Worm (Caenorhabditis elegans) whole organism, late embryonic: ENCODE measurements around the gene C31H2.14.

Experiments used
- F13H6.1 ChIP-seq: sonication (generic microtip); optimal IDR thresholded peaks from 2 replicates; lab custom pipeline; 2016; ENCODE audit warnings: missing genetic modification characterization, missing compliant biosample characterization
- K09A11.1 ChIP-seq: sonication (generic microtip); optimal IDR thresholded peaks from 2 replicates; lab custom pipeline; 2017; ENCODE audit warnings: antibody characterized with exemption, mild to moderate bottlenecking, missing genetic modification characterization, missing compliant biosample characterization; ENCODE audit not compliant: insufficient read depth
- Y22D7AL.16 ChIP-seq: sonication (generic microtip); optimal IDR thresholded peaks from 2 replicates; lab custom pipeline; 2016; ENCODE audit warnings: missing genetic modification characterization, missing compliant biosample characterization
- ama-1 ChIP-seq: fragments of 150-350 bp; optimal IDR thresholded peaks from 2 replicates; lab custom pipeline; 2014
- ceh-14 ChIP-seq: sonication (generic microtip); optimal IDR thresholded peaks from 2 replicates; lab custom pipeline; 2016; ENCODE audit warnings: missing genotype, missing genetic modification characterization, missing compliant biosample characterization
- ceh-18 ChIP-seq: sonication (generic microtip); optimal IDR thresholded peaks from 2 replicates; lab custom pipeline; 2016; ENCODE audit warnings: missing genetic modification characterization, missing compliant biosample characterization
- ceh-19 ChIP-seq: fragments of 200-800 bp; sonication (Bioruptor generic); optimal IDR thresholded peaks from 2 replicates; lab custom pipeline; 2018; ENCODE audit warnings: mild to moderate bottlenecking, missing genetic modification characterization, missing compliant biosample characterization
- ceh-2 ChIP-seq: sonication (generic microtip); optimal IDR thresholded peaks from 2 replicates; lab custom pipeline; 2016; ENCODE audit warnings: missing genotype, missing genetic modification characterization, missing compliant biosample characterization
- ceh-31 ChIP-seq: sonication (generic microtip); optimal IDR thresholded peaks from 2 replicates; lab custom pipeline; 2016; ENCODE audit warnings: missing genetic modification characterization, missing compliant biosample characterization
- ceh-34 ChIP-seq: sonication (generic microtip); optimal IDR thresholded peaks from 2 replicates; lab custom pipeline; 2016; ENCODE audit warnings: mild to moderate bottlenecking, missing genetic modification characterization, missing compliant biosample characterization
- ceh-45 ChIP-seq: fragments of 200-800 bp; sonication (Bioruptor generic); IDR thresholded peaks from 2 replicates; pipeline ENCODE4 v1.3.6; 2022; ENCODE audit warnings: missing genetic modification reagents, missing genetic modification characterization, missing compliant biosample characterization
- ceh-48 ChIP-seq: sonication (generic microtip); optimal IDR thresholded peaks from 2 replicates; lab custom pipeline; 2016; ENCODE audit warnings: missing genetic modification characterization, inconsistent platforms, missing compliant biosample characterization
- ceh-6 ChIP-seq: fragments of 200-800 bp; sonication (Bioruptor generic); optimal IDR thresholded peaks from 2 replicates; lab custom pipeline; 2018; ENCODE audit warnings: mild to moderate bottlenecking, missing genetic modification characterization, missing compliant biosample characterization
- che-1 ChIP-seq: sonication (generic microtip); optimal IDR thresholded peaks from 2 replicates; lab custom pipeline; 2016; ENCODE audit warnings: mild to moderate bottlenecking, missing genetic modification characterization, missing compliant biosample characterization
- elt-2 ChIP-seq: sonication (generic microtip); optimal IDR thresholded peaks from 2 replicates; lab custom pipeline; 2016; ENCODE audit warnings: missing genetic modification reagents, missing genetic modification characterization, missing compliant biosample characterization
- hlh-8 ChIP-seq: sonication (generic microtip); optimal IDR thresholded peaks from 2 replicates; lab custom pipeline; 2016; ENCODE audit warnings: missing genotype, missing genetic modification characterization, missing compliant biosample characterization
- madf-2 ChIP-seq: sonication (generic microtip); optimal IDR thresholded peaks from 2 replicates; lab custom pipeline; 2017; ENCODE audit warnings: missing genetic modification characterization, missing compliant biosample characterization
- mec-3 ChIP-seq: sonication (generic microtip); optimal IDR thresholded peaks from 2 replicates; lab custom pipeline; 2016; ENCODE audit warnings: borderline replicate concordance, missing genetic modification characterization, missing compliant biosample characterization
- nfya-1 ChIP-seq: sonication (generic microtip); optimal IDR thresholded peaks from 2 replicates; lab custom pipeline; 2017; ENCODE audit warnings: missing genetic modification characterization, mild to moderate bottlenecking, missing compliant biosample characterization, antibody characterized with exemption, moderate library complexity
- nhr-11 ChIP-seq: fragments of 150-350 bp; optimal IDR thresholded peaks from 2 replicates; lab custom pipeline; 2014; ENCODE audit warnings: missing biosample characterization, missing genetic modification characterization
- npax-4 ChIP-seq: sonication (generic microtip); optimal IDR thresholded peaks from 2 replicates; lab custom pipeline; 2016; ENCODE audit warnings: missing genetic modification characterization, missing compliant biosample characterization
- odd-2 ChIP-seq: sonication (generic microtip); optimal IDR thresholded peaks from 2 replicates; lab custom pipeline; 2017; ENCODE audit warnings: antibody characterized with exemption, mild to moderate bottlenecking, missing genetic modification characterization, missing compliant biosample characterization
- pat-9 ChIP-seq: fragments of 200-800 bp; sonication (Bioruptor generic); optimal IDR thresholded peaks from 2 replicates; lab custom pipeline; 2018; ENCODE audit warnings: mild to moderate bottlenecking, missing genetic modification characterization, moderate library complexity, missing compliant biosample characterization
- pax-1 ChIP-seq: fragments of 150-350 bp; optimal IDR thresholded peaks from 2 replicates; lab custom pipeline; 2014; ENCODE audit warnings: missing biosample characterization, missing genetic modification characterization
- pqm-1 ChIP-seq: sonication (generic microtip); optimal IDR thresholded peaks from 2 replicates; lab custom pipeline; 2016; ENCODE audit warnings: missing genetic modification characterization, missing compliant biosample characterization
- pros-1 ChIP-seq: fragments of 150-350 bp; optimal IDR thresholded peaks from 2 replicates; lab custom pipeline; 2014; ENCODE audit warnings: missing biosample characterization, missing genetic modification reagents, missing genetic modification characterization
- rnt-1 ChIP-seq: sonication (generic microtip); optimal IDR thresholded peaks from 2 replicates; lab custom pipeline; 2016; ENCODE audit warnings: missing genetic modification characterization, missing compliant biosample characterization
- sox-4 ChIP-seq: sonication (generic microtip); optimal IDR thresholded peaks from 2 replicates; lab custom pipeline; 2017; ENCODE audit warnings: mild to moderate bottlenecking, missing genetic modification characterization, inconsistent platforms, missing compliant biosample characterization
- syd-9 ChIP-seq: sonication (generic microtip); optimal IDR thresholded peaks from 2 replicates; lab custom pipeline; 2016; ENCODE audit warnings: mild to moderate bottlenecking, missing genetic modification characterization, moderate library complexity, missing compliant biosample characterization
- unc-55 ChIP-seq: sonication (generic microtip); optimal IDR thresholded peaks from 2 replicates; lab custom pipeline; 2017; ENCODE audit warnings: missing biosample characterization, missing genetic modification reagents, missing genetic modification characterization

The C31H2.14 gene

ce11 chrX:5179050-5179449 lies 31.0 kb downstream of the C31H2.14 start, which contains the start of gene metl-9:
Gene metl-9 (minus strand): TSS chrX:5179150.
- TF ChIP-seq pros-1, result no peak
- no peak for TF ChIP-seq ceh-14
- TF ChIP-seq, all 69 proteins: peak for 0

DNA sequence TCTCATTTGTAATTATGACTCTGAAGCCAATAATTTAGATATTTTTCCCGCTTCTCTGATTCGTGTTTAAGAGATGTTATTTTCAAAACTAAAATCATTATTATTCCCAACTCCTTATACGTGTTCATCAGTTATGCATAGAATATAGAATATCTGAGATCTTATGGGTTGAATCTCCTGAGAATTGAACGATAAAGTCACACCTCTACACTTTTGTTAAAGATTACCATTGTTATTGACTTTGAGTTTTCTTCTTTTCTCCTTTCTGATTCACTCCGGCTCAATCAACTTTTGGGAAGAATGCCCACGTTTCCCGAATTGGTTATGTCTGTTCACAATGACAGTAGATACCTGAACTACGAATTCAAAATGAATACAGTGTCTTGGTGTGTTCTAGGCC lies 31.9 kb downstream of the C31H2.14 start, which contains the start of gene sru-48:
TSS of gene sru-48 (plus strand) at position 301 of the 400 bp plus-strand sequence.
- TF ChIP-seq pat-9 (tag; lab: Kevin White, UChicago), result no peak

DNA sequence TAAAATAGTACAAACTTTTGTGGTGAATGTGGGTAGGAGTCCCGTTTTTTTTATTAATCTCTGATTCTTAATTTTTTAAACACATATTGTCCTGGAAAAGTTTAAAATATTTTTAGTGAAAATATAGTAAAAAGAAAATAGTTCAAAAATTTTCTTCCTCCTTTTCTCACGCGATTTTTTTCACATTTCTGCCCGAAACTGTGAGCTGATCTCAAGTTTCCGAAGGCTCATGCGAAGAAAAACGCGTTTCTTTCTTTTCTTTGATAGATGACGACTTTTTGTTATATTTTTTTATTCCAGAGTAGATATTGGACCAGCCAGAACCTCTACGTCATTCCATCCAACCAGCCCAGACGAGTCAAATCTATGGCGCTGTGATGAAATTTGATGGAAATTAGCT lies 35.9 kb downstream of the C31H2.14 start, which contains the start of gene T03G11.9:
TSS of gene T03G11.9 (plus strand) at position 301 of the 400 bp plus-strand sequence.
- no peak for TF ChIP-seq ama-1 (lab: Kevin White, UChicago)
- TF ChIP-seq mec-3 (tag; lab: Kevin White, UChicago), result no peak
- TF ChIP-seq ceh-18, result no peak
- no peak for TF ChIP-seq npax-4 (tag; lab: Kevin White, UChicago)

DNA sequence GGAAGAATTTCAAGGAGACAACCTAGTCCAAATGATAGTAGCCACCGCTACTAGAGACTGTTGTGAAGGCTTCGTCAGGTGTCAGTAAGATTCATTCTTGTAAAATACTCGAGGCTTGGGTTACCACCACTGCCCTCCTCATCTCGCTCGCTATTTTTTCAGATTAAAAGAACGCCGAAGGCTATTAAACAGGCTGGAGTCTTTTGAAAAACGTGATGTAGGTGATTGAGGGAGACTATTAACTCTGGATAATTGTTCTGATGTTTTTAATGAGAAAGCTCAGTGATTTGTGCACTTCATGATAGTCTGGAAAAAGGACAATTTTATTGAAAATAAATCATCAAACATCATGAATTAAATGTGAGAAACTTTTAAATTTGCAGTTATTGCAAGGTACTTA lies 41.0 kb downstream of the C31H2.14 start, which contains the start of gene zig-6:
TSS of gene zig-6 (minus strand) at position 101 of the 400 bp plus-strand sequence.
- TF ChIP-seq nhr-11 (tag; lab: Kevin White, UChicago), result no peak
- TF ChIP-seq ceh-45 (GFP tag; lab: Robert Waterston, UW), result no peak
- no peak for TF ChIP-seq odd-2 (tag; lab: Kevin White, UChicago)
- no peak for TF ChIP-seq ceh-2 (tag; lab: Kevin White, UChicago)
- TF ChIP-seq ceh-48 (tag; lab: Kevin White, UChicago), result no peak

DNA sequence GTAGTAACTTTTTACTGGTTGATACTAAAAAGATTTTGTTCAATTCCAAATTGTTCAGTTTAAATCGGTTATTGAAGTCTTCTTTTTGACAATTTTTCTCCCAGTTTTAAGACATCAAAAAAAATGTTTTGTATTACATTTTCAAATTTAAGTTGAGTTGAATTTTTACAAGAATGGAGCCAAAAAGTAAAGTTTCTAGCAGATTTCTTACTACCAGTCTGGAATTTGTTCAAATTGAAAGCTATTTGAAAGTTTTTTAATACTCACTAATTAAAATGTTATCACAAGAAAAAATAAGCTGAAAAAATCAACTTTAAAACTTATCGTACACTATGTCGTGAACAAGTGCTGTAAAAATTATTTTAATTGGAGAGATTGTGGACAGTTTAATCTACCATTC lies 42.0 kb downstream of the C31H2.14 start:
- TF ChIP-seq sox-4 (tag; lab: Kevin White, UChicago) (no peak), F13H6.1 (tag; lab: Kevin White, UChicago) (no peak), syd-9 (tag; lab: Kevin White, UChicago) (no peak), ceh-19 (GFP tag; lab: Kevin White, UChicago) (no peak), pax-1 (tag; lab: Kevin White, UChicago) (no peak)
- TF ChIP-seq, all 69 proteins: peak for 0

ce11 chrX:5193402-5193801 lies 45.4 kb downstream of the C31H2.14 start:
- TF ChIP-seq hlh-8 (tag; lab: Kevin White, UChicago), result peak; percentile 17
- no peak for TF ChIP-seq elt-2 (tag; lab: Kevin White, UChicago)
- TF ChIP-seq ceh-18, result peak; percentile 23

ce11 chrX:5195462-5196160 lies 47.6 kb downstream of the C31H2.14 start, which contains the start of gene pqn-62:
Gene pqn-62 (plus strand): TSS chrX:5196110.
- TF ChIP-seq rnt-1 (peak; percentile 60), ceh-34 (tag; lab: Kevin White, UChicago) (peak; percentile 17), unc-55 (GFP tag; lab: Kevin White, UChicago) (peak; percentile 51), ceh-18 (peak; percentile 70), nfya-1 (peak; percentile 22), Y22D7AL.16 (no peak)

DNA sequence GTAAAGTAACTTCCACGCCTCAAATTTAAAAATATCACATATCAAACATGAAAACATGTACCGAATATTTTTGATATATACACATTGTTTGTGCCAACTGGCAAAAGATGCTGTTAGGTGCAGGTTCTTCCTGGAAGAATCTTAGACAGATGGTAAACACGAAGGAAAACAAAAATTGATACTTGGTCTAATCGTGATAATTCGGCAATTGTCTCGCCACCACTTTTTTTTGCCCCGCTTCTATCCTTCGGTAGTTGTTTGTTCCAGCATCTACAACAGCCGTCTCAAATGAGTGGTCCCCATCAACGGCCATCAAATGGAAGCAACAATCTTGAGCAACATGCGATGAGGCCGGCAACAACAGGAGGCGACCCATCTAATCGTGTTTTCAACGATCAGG lies 49.4 kb downstream of the C31H2.14 start:
- TF ChIP-seq ceh-31 (no peak), madf-2 (no peak), pros-1 (no peak), pqm-1 (tag; lab: Kevin White, UChicago) (no peak), ceh-6 (GFP tag; lab: Kevin White, UChicago) (no peak), che-1 (tag; lab: Kevin White, UChicago) (no peak), nhr-11 (tag; lab: Kevin White, UChicago) (no peak), K09A11.1 (tag; lab: Kevin White, UChicago) (no peak)
